Worm (Caenorhabditis elegans) whole organism, L2 larva: ENCODE measurements around the gene srh-125.

Source experiments
- C34F6.9 ChIP-seq: fragments of 150-350 bp; optimal IDR thresholded peaks from 2 replicates; lab custom pipeline; 2014; ENCODE audit warnings: missing biosample characterization, missing genetic modification characterization
- F13H6.1 ChIP-seq: sonication (generic microtip); optimal IDR thresholded peaks from 2 replicates; lab custom pipeline; 2016; ENCODE audit warnings: missing genetic modification characterization, missing compliant biosample characterization
- Y55F3AM.14 ChIP-seq: fragments of 200-800 bp; sonication (Bioruptor generic); optimal IDR thresholded peaks from 2 replicates; lab custom pipeline; 2018; ENCODE audit warnings: mild to moderate bottlenecking, missing genetic modification characterization, missing compliant biosample characterization
- ZK546.5 ChIP-seq: sonication (generic microtip); optimal IDR thresholded peaks from 2 replicates; lab custom pipeline; 2017; ENCODE audit warnings: missing biosample characterization, missing genetic modification characterization
- aly-2 ChIP-seq: fragments of 150-350 bp; optimal IDR thresholded peaks from 2 replicates; lab custom pipeline; 2014; ENCODE audit warnings: missing biosample characterization, missing genetic modification characterization
- ama-1 ChIP-seq: fragments of 150-350 bp; optimal IDR thresholded peaks from 2 replicates; lab custom pipeline; 2018; ENCODE audit warnings: inconsistent platforms
- ceh-82 ChIP-seq: fragments of 150-350 bp; optimal IDR thresholded peaks from 2 replicates; lab custom pipeline; 2014; ENCODE audit warnings: missing biosample characterization, missing genetic modification characterization
- crh-2 ChIP-seq: sonication (generic microtip); optimal IDR thresholded peaks from 2 replicates; lab custom pipeline; 2017; ENCODE audit warnings: missing biosample characterization, missing genetic modification characterization
- dmd-4 ChIP-seq: sonication (generic microtip); optimal IDR thresholded peaks from 2 replicates; lab custom pipeline; 2017; ENCODE audit warnings: missing biosample characterization, missing genetic modification characterization
- elt-1 ChIP-seq: fragments of 150-350 bp; optimal IDR thresholded peaks from 2 replicates; lab custom pipeline; 2014; ENCODE audit warnings: missing biosample characterization, missing genetic modification characterization
- elt-3 ChIP-seq: sonication (generic microtip); optimal IDR thresholded peaks from 2 replicates; lab custom pipeline; 2017; ENCODE audit warnings: missing biosample characterization, missing genetic modification characterization
- fos-1 ChIP-seq: fragments of 150-350 bp; optimal IDR thresholded peaks from 2 replicates; lab custom pipeline; 2014; ENCODE audit warnings: missing biosample characterization, missing genetic modification characterization
- gmeb-1 ChIP-seq: fragments of 150-350 bp; optimal IDR thresholded peaks from 2 replicates; lab custom pipeline; 2014; ENCODE audit warnings: missing biosample characterization, missing genetic modification characterization
- lin-11 ChIP-seq: fragments of 150-350 bp; sonication (generic microtip); optimal IDR thresholded peaks from 2 replicates; lab custom pipeline; 2014; ENCODE audit warnings: missing biosample characterization, missing genetic modification characterization, inconsistent platforms, mixed read lengths
- lin-13 ChIP-seq: fragments of 150-350 bp; optimal IDR thresholded peaks from 2 replicates; lab custom pipeline; 2014; ENCODE audit warnings: missing biosample characterization, missing genetic modification reagents, missing genetic modification characterization
- lin-39 ChIP-seq: fragments of 150-350 bp; optimal IDR thresholded peaks from 2 replicates; lab custom pipeline; 2014; ENCODE audit warnings: missing biosample characterization, missing genetic modification reagents, missing genetic modification characterization
- lsy-2 ChIP-seq, 2 experiments: fragments of 150-350 bp in 1 of 2; sonication (generic microtip) in 1 of 2; optimal IDR thresholded peaks; 2 replicates each; lab custom pipeline; 2014 to 2017; ENCODE audit warnings: missing biosample characterization in 2 of 2, missing genetic modification characterization in 2 of 2
- mab-5 ChIP-seq: fragments of 150-350 bp; optimal IDR thresholded peaks from 2 replicates; lab custom pipeline; 2014; ENCODE audit warnings: missing biosample characterization, missing genetic modification characterization
- mbf-1 ChIP-seq: sonication (generic microtip); optimal IDR thresholded peaks from 2 replicates; lab custom pipeline; 2017; ENCODE audit warnings: missing biosample characterization, missing genetic modification characterization
- mdl-1 ChIP-seq, 2 experiments: fragments of 150-350 bp in 1 of 2; sonication (generic microtip) in 1 of 2; optimal IDR thresholded peaks; 2 replicates each; lab custom pipeline; 2017; ENCODE audit warnings: missing biosample characterization in 2 of 2, missing genetic modification characterization in 2 of 2
- nhr-10 ChIP-seq: sonication (generic microtip); optimal IDR thresholded peaks from 2 replicates; lab custom pipeline; 2017; ENCODE audit warnings: missing biosample characterization, missing genetic modification characterization
- nhr-11 ChIP-seq: fragments of 150-350 bp; optimal IDR thresholded peaks from 2 replicates; lab custom pipeline; 2014; ENCODE audit warnings: missing biosample characterization, missing genetic modification characterization
- nhr-12 ChIP-seq: fragments of 150-350 bp; optimal IDR thresholded peaks from 2 replicates; lab custom pipeline; 2014; ENCODE audit warnings: missing biosample characterization, missing genetic modification characterization
- nhr-129 ChIP-seq: fragments of 150-350 bp; optimal IDR thresholded peaks from 2 replicates; lab custom pipeline; 2014; ENCODE audit warnings: missing biosample characterization, missing genetic modification characterization
- nhr-21 ChIP-seq: fragments of 150-350 bp; optimal IDR thresholded peaks from 2 replicates; lab custom pipeline; 2014; ENCODE audit warnings: missing biosample characterization, missing genetic modification characterization
- nhr-23 ChIP-seq: fragments of 150-350 bp; optimal IDR thresholded peaks from 2 replicates; lab custom pipeline; 2014; ENCODE audit warnings: missing biosample characterization, missing genetic modification reagents, missing genetic modification characterization
- nhr-237 ChIP-seq: fragments of 150-350 bp; optimal IDR thresholded peaks from 2 replicates; lab custom pipeline; 2014; ENCODE audit warnings: missing biosample characterization, missing genetic modification characterization
- nhr-25 ChIP-seq: fragments of 150-350 bp; sonication (generic microtip); optimal IDR thresholded peaks from 3 replicates; lab custom pipeline; 2014; ENCODE audit warnings: missing biosample characterization, missing genetic modification characterization
- nhr-77 ChIP-seq: fragments of 150-350 bp; optimal IDR thresholded peaks from 2 replicates; lab custom pipeline; 2014; ENCODE audit warnings: missing biosample characterization, missing genetic modification characterization
- peb-1 ChIP-seq: fragments of 150-350 bp; optimal IDR thresholded peaks from 2 replicates; lab custom pipeline; 2014; ENCODE audit warnings: missing biosample characterization, missing genetic modification characterization
- sem-4 ChIP-seq: fragments of 150-350 bp; optimal IDR thresholded peaks from 2 replicates; lab custom pipeline; 2014; ENCODE audit warnings: missing biosample characterization, missing genetic modification reagents, missing genetic modification characterization
- snpc-4 ChIP-seq: fragments of 150-350 bp; optimal IDR thresholded peaks from 2 replicates; lab custom pipeline; 2014; ENCODE audit warnings: missing biosample characterization, missing genetic modification characterization
- unc-39 ChIP-seq: fragments of 150-350 bp; optimal IDR thresholded peaks from 2 replicates; lab custom pipeline; 2014; ENCODE audit warnings: missing biosample characterization, missing genetic modification characterization
- zag-1 ChIP-seq: fragments of 150-350 bp; optimal IDR thresholded peaks from 2 replicates; lab custom pipeline; 2014; ENCODE audit warnings: missing biosample characterization, missing genetic modification characterization
- ztf-1 ChIP-seq: fragments of 200-800 bp; sonication (Bioruptor generic); conservative IDR thresholded peaks from 2 replicates; pipeline ENCODE4 v1.3.6; 2022; ENCODE audit warnings: missing genetic modification characterization, missing compliant biosample characterization
- ztf-11 ChIP-seq: sonication (generic microtip); optimal IDR thresholded peaks from 2 replicates; lab custom pipeline; 2017; ENCODE audit warnings: missing biosample characterization, missing genetic modification characterization
- ztf-4 ChIP-seq: fragments of 150-350 bp; optimal IDR thresholded peaks from 2 replicates; lab custom pipeline; 2014; ENCODE audit warnings: missing biosample characterization, missing genetic modification characterization

The srh-125 gene

DNA sequence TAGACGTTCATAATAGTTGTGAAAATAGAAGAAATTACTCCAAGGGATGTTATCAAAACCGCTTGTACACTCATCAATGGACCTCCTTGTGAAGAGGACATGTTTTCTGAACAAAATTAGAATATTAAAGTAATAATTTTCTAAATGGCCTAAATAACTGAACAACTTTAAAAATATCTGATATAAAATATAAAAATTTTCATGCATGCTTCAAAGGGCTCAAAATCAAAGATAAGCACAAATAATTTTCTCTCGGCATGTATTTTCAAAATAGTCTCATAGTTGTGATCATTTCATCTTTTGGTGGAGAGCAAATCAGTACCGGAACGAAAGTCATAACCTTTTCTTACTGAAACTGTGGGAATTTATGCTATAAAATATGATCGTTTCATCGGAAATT is 8.3 kb upstream of the srh-125 start, which contains the start of gene srbc-8:
TSS of gene srbc-8 (minus strand) at position 101 of the 400 bp plus-strand sequence.
- no peak for TF ChIP-seq mdl-1 (tag; optimal IDR thresholded peaks at IDR 0.05; lab: Kevin White, UChicago)
- TF ChIP-seq zag-1 (tag; lab: Kevin White, UChicago), result no peak
- no peak for TF ChIP-seq unc-39 (tag; lab: Kevin White, UChicago)
- no peak for TF ChIP-seq nhr-129
- TF ChIP-seq gmeb-1 (tag; lab: Kevin White, UChicago), result no peak
- TF ChIP-seq aly-2 (tag; lab: Kevin White, UChicago), result no peak
- TF ChIP-seq dmd-4, result no peak
- TF ChIP-seq ztf-11 (tag; lab: Kevin White, UChicago), result no peak
- no peak for TF ChIP-seq lin-13 (GFP tag; lab: Kevin White, UChicago)
- no peak for TF ChIP-seq nhr-237 (tag; lab: Kevin White, UChicago)
- no peak for TF ChIP-seq C34F6.9 (tag; lab: Kevin White, UChicago)
- TF ChIP-seq ztf-4 (tag; lab: Kevin White, UChicago), result no peak
- no peak for TF ChIP-seq mbf-1
- TF ChIP-seq lsy-2 (tag; optimal IDR thresholded peaks at IDR 0.05; lab: Kevin White, UChicago), result no peak
- no peak for TF ChIP-seq nhr-12 (tag; lab: Kevin White, UChicago)
- no peak for TF ChIP-seq elt-1 (tag; lab: Kevin White, UChicago)
- TF ChIP-seq ztf-1 (GFP tag; lab: Robert Waterston, UW), result no peak
- TF ChIP-seq lin-39 (tag; lab: Kevin White, UChicago), result no peak

DNA sequence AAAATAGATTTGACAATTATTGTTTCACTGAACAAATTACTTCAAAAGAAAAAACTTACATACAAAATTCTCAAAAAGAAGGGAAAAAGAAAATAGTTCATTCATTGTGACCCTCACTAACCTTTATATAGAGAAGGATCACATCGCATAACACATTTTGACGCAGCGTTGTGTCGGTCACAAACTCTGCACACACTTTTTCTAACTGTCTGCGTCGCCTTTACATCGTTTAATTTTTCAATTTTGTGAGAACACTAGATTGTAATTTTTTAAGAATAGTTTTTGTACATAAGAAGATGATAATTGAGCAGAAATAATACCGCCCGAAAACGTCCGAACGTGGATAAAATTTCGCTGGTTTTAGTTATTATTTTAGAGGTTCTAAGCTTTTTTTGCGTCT is 4.3 kb upstream of the srh-125 start, which contains the start of gene C18B10.6:
TSS of gene C18B10.6 (minus strand) at position 101 of the 400 bp plus-strand sequence.
- no peak for TF ChIP-seq C34F6.9 (tag; lab: Kevin White, UChicago)
- TF ChIP-seq nhr-237 (tag; lab: Kevin White, UChicago), result no peak
- no peak for TF ChIP-seq mbf-1
- no peak for TF ChIP-seq nhr-129

DNA sequence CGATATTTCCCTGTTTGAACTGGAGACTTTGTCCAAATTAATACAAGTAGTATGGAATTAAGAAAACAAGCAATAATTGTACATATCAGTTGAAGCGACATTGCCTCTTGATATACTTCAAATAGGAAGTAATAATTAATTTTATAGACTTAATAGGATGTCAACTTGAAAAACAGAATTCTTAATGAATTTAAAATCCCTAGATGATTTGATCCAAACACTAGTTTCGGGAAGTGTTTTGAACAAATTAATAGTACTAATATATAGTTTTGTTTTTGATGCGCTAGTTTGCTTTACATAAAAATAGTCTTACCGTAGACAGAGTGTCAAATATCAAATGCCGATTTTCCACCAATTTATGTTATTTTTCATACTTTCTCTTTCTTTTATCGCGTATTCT is 1.7 kb upstream of the srh-125 start, which contains the start of gene str-190:
TSS of gene str-190 (minus strand) at position 101 of the 400 bp plus-strand sequence.
- TF ChIP-seq ZK546.5 (tag; lab: Kevin White, UChicago) (no peak), snpc-4 (tag; lab: Kevin White, UChicago) (no peak), crh-2 (tag; lab: Kevin White, UChicago) (no peak), nhr-11 (tag; lab: Kevin White, UChicago) (no peak), F13H6.1 (tag; lab: Kevin White, UChicago) (no peak), unc-39 (tag; lab: Kevin White, UChicago) (no peak), sem-4 (no peak), nhr-21 (no peak), Y55F3AM.14 (GFP tag; lab: Kevin White, UChicago) (no peak), nhr-25 (tag; lab: Kevin White, UChicago) (no peak), zag-1 (tag; lab: Kevin White, UChicago) (no peak), elt-3 (tag; lab: Kevin White, UChicago) (no peak), nhr-23 (no peak), ztf-11 (tag; lab: Kevin White, UChicago) (no peak), lin-39 (tag; lab: Kevin White, UChicago) (no peak)

DNA sequence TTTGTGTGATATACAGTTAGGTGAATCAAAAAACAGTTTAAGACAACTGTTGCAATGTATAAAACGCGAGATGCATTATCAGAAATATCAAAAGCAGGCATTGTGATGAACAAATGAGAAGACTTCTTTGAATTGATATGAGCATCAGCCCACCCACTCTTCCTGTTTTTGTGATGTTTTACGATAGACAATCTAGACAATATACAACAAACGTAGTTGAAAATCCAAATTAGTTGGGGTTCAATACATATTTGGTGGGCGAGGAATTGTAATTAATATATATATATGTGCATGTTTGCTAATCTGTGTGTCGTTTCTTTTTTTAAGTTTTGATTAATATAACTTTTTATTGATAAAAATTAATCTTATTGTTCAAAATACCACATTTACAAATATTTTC is 3.9 kb downstream of the srh-125 start, which contains the start of gene str-28:
TSS of gene str-28 (minus strand) at position 101 of the 400 bp plus-strand sequence.
- no peak for TF ChIP-seq ceh-82 (tag; lab: Kevin White, UChicago)
- no peak for TF ChIP-seq lin-39 (tag; lab: Kevin White, UChicago)
- TF ChIP-seq ztf-4 (tag; lab: Kevin White, UChicago), result no peak
- TF ChIP-seq Y55F3AM.14 (GFP tag; lab: Kevin White, UChicago), result no peak
- TF ChIP-seq mbf-1, result no peak
- TF ChIP-seq ama-1 (lab: Kevin White, UChicago), result no peak
- TF ChIP-seq ztf-1 (GFP tag; lab: Robert Waterston, UW), result no peak
- TF ChIP-seq nhr-77 (tag; lab: Kevin White, UChicago), result no peak
- no peak for TF ChIP-seq nhr-10 (tag; lab: Kevin White, UChicago)
- no peak for TF ChIP-seq elt-3 (tag; lab: Kevin White, UChicago)
- no peak for TF ChIP-seq nhr-237 (tag; lab: Kevin White, UChicago)
- no peak for TF ChIP-seq ZK546.5 (tag; lab: Kevin White, UChicago)
- no peak for TF ChIP-seq nhr-21

DNA sequence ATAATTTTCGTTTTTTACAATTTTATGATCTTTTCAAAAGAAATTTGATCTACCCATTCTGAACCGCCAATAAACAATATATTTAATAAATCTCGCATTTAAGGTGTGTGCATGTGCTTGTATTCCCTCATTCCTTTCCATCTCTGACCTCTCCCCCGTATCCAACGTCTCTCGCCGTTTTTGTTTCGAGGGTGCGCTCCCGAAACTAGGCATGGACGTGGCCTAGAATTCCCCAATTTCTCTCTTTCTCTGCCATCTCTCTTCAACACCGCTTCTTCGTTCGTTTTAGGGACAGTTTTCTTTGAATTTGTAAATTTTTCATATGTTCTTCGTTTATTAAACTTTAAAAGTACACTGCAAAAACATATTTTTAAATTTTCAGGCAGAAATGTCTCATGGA is 11.2 kb downstream of the srh-125 start, which contains the start of gene F25E5.1:
TSS of gene F25E5.1 (plus strand) at position 376 of the 400 bp plus-strand sequence.
- TF ChIP-seq lsy-2 (tag; optimal IDR thresholded peaks at IDR 0.05; lab: Kevin White, UChicago), result peak in 1 of 2 experiments; percentile 2
- TF ChIP-seq fos-1 (tag; lab: Kevin White, UChicago), result peak; percentile 55
- peak; percentile 13 for TF ChIP-seq zag-1 (tag; lab: Kevin White, UChicago)
- peak; percentile 87 for TF ChIP-seq C34F6.9 (tag; lab: Kevin White, UChicago)
- peak; percentile 56 for TF ChIP-seq gmeb-1 (tag; lab: Kevin White, UChicago)
- TF ChIP-seq lin-39 (tag; lab: Kevin White, UChicago), result no peak
- TF ChIP-seq crh-2 (tag; lab: Kevin White, UChicago), result peak; percentile 75
- peak; percentile 36 for TF ChIP-seq lin-11 (tag; lab: Kevin White, UChicago)
- peak; percentile 78 for TF ChIP-seq F13H6.1 (tag; lab: Kevin White, UChicago)
- no peak for TF ChIP-seq Y55F3AM.14 (GFP tag; lab: Kevin White, UChicago)
- TF ChIP-seq nhr-21, result no peak
- no peak for TF ChIP-seq peb-1 (tag; lab: Kevin White, UChicago)
- TF ChIP-seq mab-5 (tag; lab: Kevin White, UChicago), result peak; percentile 56
- no peak for TF ChIP-seq elt-1 (tag; lab: Kevin White, UChicago)
- TF ChIP-seq lin-13 (GFP tag; lab: Kevin White, UChicago), result peak; percentile 53
- peak in 1 of 2 experiments; percentile 57 for TF ChIP-seq mdl-1 (tag; optimal IDR thresholded peaks at IDR 0.05; lab: Kevin White, UChicago)
